Worm (Caenorhabditis elegans): Measurements from ENCODE around the gene K10C9.4.

DNA sequence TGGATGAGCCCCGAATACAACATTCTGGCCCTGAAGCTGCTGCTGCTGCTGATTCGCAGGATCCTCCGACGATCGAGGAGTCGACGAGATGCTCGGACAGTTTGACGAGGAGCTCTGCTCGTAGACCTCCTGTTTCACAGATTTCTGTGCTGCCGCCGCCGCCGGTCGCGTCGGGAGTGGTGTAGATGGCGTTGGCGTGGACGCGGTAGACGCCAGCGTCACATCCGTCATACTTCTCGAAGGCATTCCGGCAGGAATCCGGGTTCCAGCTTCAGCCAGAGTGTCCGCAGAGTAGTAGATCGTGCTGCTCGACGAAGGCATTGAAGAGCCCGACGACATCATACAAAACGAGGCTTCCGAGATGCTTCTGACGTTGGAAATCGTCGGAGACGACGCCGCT, 51.7 kb downstream of the K10C9.4 start:
- TF ChIP-seq tra-4 (tag; optimal IDR thresholded peaks at IDR 0.05) (no peak), aly-1 (tag; optimal IDR thresholded peaks at IDR 0.05) (no peak), ets-7 (tag; optimal IDR thresholded peaks at IDR 0.05) (no peak)

Data from whole organism, early embryonic.